Worm (Caenorhabditis elegans): ENCODE measurements around the gene F58B4.2.

DNA sequence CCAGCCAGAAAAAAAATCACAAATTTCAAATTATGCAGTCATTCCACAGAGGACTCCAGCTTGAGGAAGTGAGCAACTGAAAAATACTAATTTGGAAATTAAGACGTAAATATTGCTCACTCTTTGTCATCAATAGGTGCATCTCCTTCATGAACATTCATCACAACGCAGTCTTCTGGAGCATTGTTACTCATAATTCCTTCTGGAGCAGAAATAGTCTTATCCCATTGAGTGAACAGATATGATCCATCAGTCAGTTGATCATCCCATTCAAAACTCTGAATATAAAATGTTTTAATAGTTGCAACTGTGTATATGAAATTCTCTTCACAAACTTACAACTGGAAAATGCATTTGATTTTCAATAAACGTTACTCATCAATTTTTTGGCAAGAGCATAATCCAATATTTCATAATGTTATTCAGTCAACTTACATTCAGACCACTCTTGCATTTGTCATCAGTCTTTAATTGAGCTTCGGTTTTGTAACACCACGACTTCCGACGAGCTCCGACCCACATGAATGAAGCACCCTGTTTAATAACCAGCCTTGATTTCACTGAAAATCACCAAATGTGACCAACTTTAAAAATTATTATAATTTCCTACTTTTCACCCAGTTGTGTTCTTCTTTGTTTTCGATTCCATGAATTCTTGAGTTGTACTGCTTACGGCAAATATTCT, 35.3 kb upstream of the F58B4.2 start:
- no peak for TF ChIP-seq ceh-18 (tag; optimal IDR thresholded peaks at IDR 0.05)
- no peak for TF ChIP-seq madf-2 (tag; optimal IDR thresholded peaks at IDR 0.05)
- no peak for TF ChIP-seq F13H6.1 (tag; optimal IDR thresholded peaks at IDR 0.05)
- no peak for TF ChIP-seq nfya-1 (tag; optimal IDR thresholded peaks at IDR 0.05)
- no peak for TF ChIP-seq sox-4 (tag; optimal IDR thresholded peaks at IDR 0.05)
- TF ChIP-seq C38D4.7 (GFP tag; optimal IDR thresholded peaks at IDR 0.05) = no peak
- TF ChIP-seq eyg-1 (tag; optimal IDR thresholded peaks at IDR 0.05) = no peak
- TF ChIP-seq ceh-9 (tag; optimal IDR thresholded peaks at IDR 0.05) = no peak
- TF ChIP-seq tbx-2 (tag; optimal IDR thresholded peaks at IDR 0.05) = no peak
